Worm (Caenorhabditis elegans): Measurements from ENCODE around the gene C07A12.18.

Gene C07A12.18

DNA sequence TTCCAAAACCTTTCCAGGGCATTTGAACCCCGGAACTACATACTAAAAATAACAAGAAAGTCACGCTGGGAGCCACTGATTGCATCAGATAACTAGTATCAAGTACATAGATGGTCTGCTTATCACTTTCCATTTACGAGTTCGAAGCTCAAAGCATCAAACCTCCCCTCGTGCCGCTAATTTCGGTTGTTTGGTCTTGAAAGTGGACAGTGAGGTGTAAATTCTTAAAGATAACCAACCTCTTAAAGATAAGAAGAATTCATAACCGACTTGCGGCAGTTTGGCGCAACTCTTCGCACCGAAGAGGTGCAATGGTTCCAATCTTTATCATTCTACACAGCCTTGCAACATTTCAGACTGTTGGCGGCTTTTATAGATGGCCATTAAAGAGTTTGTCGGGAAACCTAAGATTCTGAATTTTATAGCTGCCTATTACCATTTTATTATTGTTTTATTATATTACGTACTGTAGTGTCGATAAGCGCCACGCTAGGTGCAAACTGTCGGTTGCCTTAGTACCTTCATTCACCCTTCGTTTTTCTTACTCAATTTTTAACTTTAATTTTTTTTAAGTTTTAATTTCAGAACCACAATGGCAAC lies 15.1 kb upstream of the C07A12.18 start, which contains the start of gene amt-4:
TSS of gene amt-4 (plus strand) at position 586 of the 600 bp plus-strand sequence.
- peak; percentile 45 for TF ChIP-seq crh-2 (tag; optimal IDR thresholded peaks at IDR 0.05)
- peak; percentile 42 for TF ChIP-seq gmeb-1 (tag; optimal IDR thresholded peaks at IDR 0.05)
- peak in 1 of 2 experiments; percentile 56 for TF ChIP-seq mdl-1 (tag; optimal IDR thresholded peaks at IDR 0.05)
- TF ChIP-seq nhr-129 (tag; optimal IDR thresholded peaks at IDR 0.05): peak; percentile 79
- TF ChIP-seq nhr-237 (tag; optimal IDR thresholded peaks at IDR 0.05): no peak
- TF ChIP-seq lin-11 (tag; optimal IDR thresholded peaks at IDR 0.05): no peak
- peak; percentile 80 for TF ChIP-seq fos-1 (tag; optimal IDR thresholded peaks at IDR 0.05)
- no peak for TF ChIP-seq nhr-25 (tag; optimal IDR thresholded peaks at IDR 0.05)
- TF ChIP-seq sma-9 (GFP tag; optimal IDR thresholded peaks at IDR 0.05): peak; percentile 82
- no peak for TF ChIP-seq sma-9 (tag; optimal IDR thresholded peaks at IDR 0.05)
- peak; percentile 50 for TF ChIP-seq F13H6.1 (tag; optimal IDR thresholded peaks at IDR 0.05)
- TF ChIP-seq alr-1 (tag; optimal IDR thresholded peaks at IDR 0.05): no peak

DNA sequence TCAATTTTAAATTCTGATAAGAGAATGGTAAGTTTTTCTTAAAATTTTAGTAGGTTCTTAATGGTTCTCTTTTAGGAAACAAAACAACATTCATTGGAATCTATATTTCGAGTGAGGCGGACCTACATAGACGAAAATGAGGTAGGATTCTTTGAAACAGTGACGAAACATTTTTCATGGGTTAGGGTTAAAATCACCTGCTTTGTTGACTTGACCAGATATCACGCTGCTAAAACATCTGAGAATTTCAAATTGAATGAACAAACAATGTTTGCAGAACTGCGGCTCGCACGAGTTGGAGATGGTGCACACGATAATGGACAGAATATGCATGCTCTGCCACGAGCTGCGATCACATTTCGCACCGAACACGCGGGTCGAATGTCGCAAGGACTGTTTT lies 12.6 kb upstream of the C07A12.18 start:
- TF ChIP-seq peb-1 (tag; optimal IDR thresholded peaks at IDR 0.05): no peak
- TF ChIP-seq F13H6.1 (tag; optimal IDR thresholded peaks at IDR 0.05): no peak
- no peak for TF ChIP-seq sem-4 (tag; optimal IDR thresholded peaks at IDR 0.05)
- no peak for TF ChIP-seq blmp-1 (tag; optimal IDR thresholded peaks at IDR 0.05; ENCODE audit: insufficient read depth)
- no peak for TF ChIP-seq zag-1 (tag; optimal IDR thresholded peaks at IDR 0.05)
- TF ChIP-seq unc-55 (GFP tag; optimal IDR thresholded peaks at IDR 0.05): no peak
- TF ChIP-seq gmeb-1 (tag; optimal IDR thresholded peaks at IDR 0.05): no peak
- TF ChIP-seq skn-1 (tag; optimal IDR thresholded peaks at IDR 0.05): no peak
- TF ChIP-seq lin-39 (tag; optimal IDR thresholded peaks at IDR 0.05): no peak
- TF ChIP-seq lin-13 (GFP tag; optimal IDR thresholded peaks at IDR 0.05): no peak

ce11 chrX:4561863-4562262 lies 12.2 kb upstream of the C07A12.18 start, which contains the start of gene C05E11.6:
C05E11.6 (plus strand) TSS chrX:4562163.
- no peak for TF ChIP-seq unc-55 (GFP tag; optimal IDR thresholded peaks at IDR 0.05)
- no peak for TF ChIP-seq elt-1 (tag; optimal IDR thresholded peaks at IDR 0.05)
- no peak for TF ChIP-seq fos-1 (tag; optimal IDR thresholded peaks at IDR 0.05)
- no peak for TF ChIP-seq nhr-10 (tag; optimal IDR thresholded peaks at IDR 0.05)
- TF ChIP-seq nhr-21 (tag; optimal IDR thresholded peaks at IDR 0.05): no peak
- TF ChIP-seq mdl-1 (tag; optimal IDR thresholded peaks at IDR 0.05): no peak
- no peak for TF ChIP-seq skn-1 (tag; optimal IDR thresholded peaks at IDR 0.05)
- TF ChIP-seq ztf-4 (tag; optimal IDR thresholded peaks at IDR 0.05): no peak
- no peak for TF ChIP-seq ceh-82 (tag; optimal IDR thresholded peaks at IDR 0.05)
- no peak for TF ChIP-seq zag-1 (tag; optimal IDR thresholded peaks at IDR 0.05)

- TF ChIP-seq sem-4 (tag; optimal IDR thresholded peaks at IDR 0.05) (peak; percentile 20), nhr-21 (tag; optimal IDR thresholded peaks at IDR 0.05) (no peak), nhr-25 (tag; optimal IDR thresholded peaks at IDR 0.05) (peak; percentile 34), ceh-16 (tag; optimal IDR thresholded peaks at IDR 0.05) (no peak)
Observed at ce11 chrX:4556028-4556427, 6.3 kb upstream of the C07A12.18 start.

DNA sequence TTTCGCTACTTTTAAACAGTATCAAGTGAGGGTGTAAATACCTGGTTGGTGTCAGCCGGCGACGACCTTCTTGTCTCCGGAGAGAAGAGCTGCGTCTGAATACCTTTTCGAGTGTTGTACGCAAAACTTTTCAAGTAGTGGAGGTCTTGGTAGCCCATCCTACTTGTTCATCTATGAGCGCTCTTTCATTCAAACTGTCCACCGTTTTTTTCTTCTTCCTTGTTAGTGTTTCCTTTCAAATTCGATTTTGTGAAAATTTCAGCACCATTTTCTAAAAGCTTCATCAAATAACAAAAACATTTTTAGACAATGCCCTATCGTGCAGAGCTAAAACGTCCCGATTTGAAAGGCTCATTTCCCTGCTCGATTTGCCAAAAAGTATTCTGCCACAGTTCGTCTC lies 4.7 kb upstream of the C07A12.18 start, which contains the start of gene ham-2:
TSS of gene ham-2 (plus strand) at position 301 of the 400 bp plus-strand sequence.
- no peak for TF ChIP-seq nhr-6 (tag; optimal IDR thresholded peaks at IDR 0.05)
- no peak for TF ChIP-seq mdl-1 (tag; optimal IDR thresholded peaks at IDR 0.05)
- TF ChIP-seq nhr-25 (tag; optimal IDR thresholded peaks at IDR 0.05): no peak
- no peak for TF ChIP-seq gmeb-1 (tag; optimal IDR thresholded peaks at IDR 0.05)
- TF ChIP-seq nhr-129 (tag; optimal IDR thresholded peaks at IDR 0.05): no peak

DNA sequence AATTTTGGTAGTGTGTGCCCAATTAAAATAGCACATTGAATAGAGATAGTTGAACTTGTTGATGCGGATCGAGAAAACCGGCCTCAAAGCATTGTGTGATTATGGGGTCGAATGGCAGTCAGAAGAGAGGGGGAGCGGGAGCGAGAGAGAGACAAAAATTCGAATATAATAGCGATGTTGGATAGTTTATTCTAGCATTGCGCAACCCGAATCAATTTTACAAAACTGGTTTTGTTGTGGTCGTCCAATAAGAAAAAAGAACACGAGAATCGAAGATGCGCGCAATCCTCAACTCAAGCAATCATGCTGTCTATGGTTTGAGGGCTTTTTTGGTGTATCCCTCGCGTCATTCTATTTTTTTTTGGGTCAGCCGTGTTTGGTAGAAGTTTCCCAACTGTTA lies 3.8 kb upstream of the C07A12.18 start:
- TF ChIP-seq sma-9 (GFP tag; optimal IDR thresholded peaks at IDR 0.05) (peak; percentile 6), sma-9 (tag; optimal IDR thresholded peaks at IDR 0.05) (no peak), nhr-21 (tag; optimal IDR thresholded peaks at IDR 0.05) (no peak), gmeb-1 (tag; optimal IDR thresholded peaks at IDR 0.05) (no peak), aly-2 (tag; optimal IDR thresholded peaks at IDR 0.05) (no peak), nhr-129 (tag; optimal IDR thresholded peaks at IDR 0.05) (peak; percentile 16), blmp-1 (tag; optimal IDR thresholded peaks at IDR 0.05; ENCODE audit: insufficient read depth) (no peak), alr-1 (tag; optimal IDR thresholded peaks at IDR 0.05) (no peak), crh-2 (tag; optimal IDR thresholded peaks at IDR 0.05) (no peak), lin-11 (tag; optimal IDR thresholded peaks at IDR 0.05) (no peak), nhr-10 (tag; optimal IDR thresholded peaks at IDR 0.05) (no peak), nhr-237 (tag; optimal IDR thresholded peaks at IDR 0.05) (no peak), ztf-1 (GFP tag; conservative IDR thresholded peaks at IDR 0.05) (no peak), lin-13 (GFP tag; optimal IDR thresholded peaks at IDR 0.05) (no peak), ceh-82 (tag; optimal IDR thresholded peaks at IDR 0.05) (no peak), F13H6.1 (tag; optimal IDR thresholded peaks at IDR 0.05) (peak; percentile 17)
